Worm (Caenorhabditis elegans) whole organism, midembryonic: ENCODE results near the gene Y73C8C.3.

ENCODE experiments used
- cog-1 ChIP-seq: sonication (generic microtip); optimal IDR thresholded peaks from 2 replicates; lab custom pipeline; 2016; ENCODE audit warnings: missing genetic modification characterization, missing compliant biosample characterization
- flt-1 ChIP-seq: fragments of 200-800 bp; sonication (Bioruptor generic); IDR thresholded peaks from 2 replicates; pipeline ENCODE4 v1.3.6; 2022; ENCODE audit warnings: missing genetic modification characterization, missing compliant biosample characterization
- klf-2 ChIP-seq: fragments of 200-800 bp; sonication (Bioruptor generic); conservative IDR thresholded peaks from 2 replicates; pipeline ENCODE4 v1.3.6; 2022; ENCODE audit warnings: missing genetic modification reagents, missing genetic modification characterization, missing compliant biosample characterization
- ref-1 ChIP-seq: fragments of 200-800 bp; sonication (Bioruptor generic); conservative IDR thresholded peaks from 2 replicates; pipeline ENCODE4 v1.3.6; 2022; ENCODE audit warnings: missing genetic modification reagents, missing genetic modification characterization, missing compliant biosample characterization
- ztf-23 ChIP-seq: fragments of 200-800 bp; sonication (Bioruptor generic); IDR thresholded peaks from 2 replicates; pipeline ENCODE4 v1.3.6; 2022; ENCODE audit warnings: missing genetic modification reagents, missing genetic modification characterization, missing compliant biosample characterization
- ztf-29 ChIP-seq: fragments of 200-800 bp; sonication (Bioruptor generic); IDR thresholded peaks from 2 replicates; pipeline ENCODE4 v1.3.6; 2022; ENCODE audit warnings: missing genetic modification reagents, missing genetic modification characterization, missing compliant biosample characterization

DNA sequence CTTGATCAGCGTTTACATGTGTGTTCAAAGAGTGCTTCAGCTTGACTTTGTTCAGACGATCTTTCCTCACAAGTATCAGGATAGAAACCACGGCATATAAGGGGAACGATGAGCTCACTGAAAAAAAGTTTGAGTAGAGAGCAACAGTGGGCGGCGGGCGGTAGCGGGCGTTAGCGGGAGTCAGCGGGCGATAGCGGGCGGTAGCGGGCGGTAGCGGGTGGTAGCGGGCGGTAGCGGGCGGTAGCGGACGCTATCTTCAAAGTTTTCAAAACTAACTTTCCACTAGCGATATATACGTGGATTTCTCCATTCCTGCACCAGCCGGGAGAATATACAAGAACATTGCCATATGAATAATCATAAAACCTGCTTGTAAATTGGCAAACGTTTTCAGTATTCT, 30.2 kb downstream of the Y73C8C.3 start:
- TF ChIP-seq flt-1 (GFP tag; lab: Robert Waterston, UW) (no peak), ztf-29 (no peak), ref-1 (GFP tag; lab: Robert Waterston, UW) (no peak), cog-1 (no peak), ztf-23 (GFP tag; lab: Robert Waterston, UW) (no peak), klf-2 (GFP tag; lab: Robert Waterston, UW) (no peak)
